Worm (Caenorhabditis elegans) whole organism, early embryonic: ENCODE results near the gene F14H12.6.

ENCODE experiments used
- B0310.2 ChIP-seq: sonication (generic microtip); optimal IDR thresholded peaks from 2 replicates; lab custom pipeline; 2016; ENCODE audit warnings: mild to moderate bottlenecking, missing genetic modification characterization, missing compliant biosample characterization
- F13C5.2 ChIP-seq: sonication (generic microtip); optimal IDR thresholded peaks from 2 replicates; lab custom pipeline; 2017; ENCODE audit warnings: mild to moderate bottlenecking, missing genetic modification characterization, inconsistent platforms, missing compliant biosample characterization
- aly-1 ChIP-seq: sonication (generic microtip); optimal IDR thresholded peaks from 2 replicates; lab custom pipeline; 2016; ENCODE audit warnings: missing genetic modification characterization, missing compliant biosample characterization
- ama-1 ChIP-seq: fragments of 150-350 bp; optimal IDR thresholded peaks from 2 replicates; lab custom pipeline; 2014
- ceh-13 ChIP-seq: fragments of 200-800 bp; sonication (Bioruptor generic); optimal IDR thresholded peaks from 2 replicates; lab custom pipeline; 2018; ENCODE audit warnings: mild to moderate bottlenecking, missing genetic modification characterization, missing compliant biosample characterization
- ceh-36 ChIP-seq: sonication (generic microtip); optimal IDR thresholded peaks from 2 replicates; lab custom pipeline; 2016; ENCODE audit warnings: missing genetic modification characterization, inconsistent platforms, missing compliant biosample characterization
- flt-1 ChIP-seq: fragments of 200-800 bp; sonication (Bioruptor generic); IDR thresholded peaks from 2 replicates; pipeline ENCODE4 v1.3.6; 2022; ENCODE audit warnings: missing genetic modification characterization, missing compliant biosample characterization
- hmbx-1 ChIP-seq: sonication (generic microtip); optimal IDR thresholded peaks from 2 replicates; lab custom pipeline; 2016; ENCODE audit warnings: mild to moderate bottlenecking, missing genetic modification characterization, missing compliant biosample characterization
- hnd-1 ChIP-seq: sonication (generic microtip); optimal IDR thresholded peaks from 2 replicates; lab custom pipeline; 2016; ENCODE audit warnings: missing genetic modification characterization, missing compliant biosample characterization
- pes-1 ChIP-seq: fragments of 200-800 bp; sonication (Bioruptor generic); IDR thresholded peaks from 2 replicates; pipeline ENCODE4 v1.3.6; 2022; ENCODE audit warnings: missing genetic modification reagents, missing genetic modification characterization, missing compliant biosample characterization
- scrt-1 ChIP-seq: fragments of 200-800 bp; sonication (Bioruptor generic); IDR thresholded peaks from 2 replicates; pipeline ENCODE4 v1.3.6; 2022; ENCODE audit warnings: missing genetic modification characterization, missing compliant biosample characterization
- sea-1 ChIP-seq: fragments of 200-800 bp; sonication (Bioruptor generic); conservative IDR thresholded peaks from 2 replicates; pipeline ENCODE4 v1.3.6; 2022; ENCODE audit warnings: missing genetic modification characterization, missing compliant biosample characterization
- tbx-11 ChIP-seq: fragments of 200-800 bp; sonication (Bioruptor generic); IDR thresholded peaks from 2 replicates; pipeline ENCODE4 v1.3.6; 2022; ENCODE audit warnings: missing genetic modification characterization, missing compliant biosample characterization
- tra-4 ChIP-seq: sonication (generic microtip); optimal IDR thresholded peaks from 2 replicates; lab custom pipeline; 2017; ENCODE audit warnings: missing genetic modification characterization, missing compliant biosample characterization

DNA sequence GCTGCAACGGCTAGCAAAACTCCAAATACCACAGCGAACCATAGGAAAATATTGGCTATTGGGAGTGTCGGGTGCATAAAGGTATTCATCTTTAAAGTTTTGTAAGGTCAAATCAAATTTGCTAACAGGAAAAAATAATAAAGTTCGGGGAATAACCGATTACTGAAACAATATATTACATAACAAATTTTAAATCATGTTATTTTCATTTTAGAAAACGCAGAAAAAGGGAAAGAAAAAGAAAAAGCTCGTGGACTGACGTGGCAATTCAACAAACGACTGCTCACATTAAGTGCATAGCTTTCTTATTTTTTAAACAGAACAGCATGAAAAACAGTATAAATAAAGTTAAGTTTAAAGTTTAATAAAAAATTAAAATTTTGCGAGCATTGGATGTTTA, 15.8 kb upstream of the F14H12.6 start, which contains the start of gene R160.6:
- TF ChIP-seq ama-1 (lab: Kevin White, UChicago) (no peak), scrt-1 (GFP tag; lab: Robert Waterston, UW) (no peak), aly-1 (tag; lab: Kevin White, UChicago) (no peak), pes-1 (no peak), sea-1 (GFP tag; lab: Robert Waterston, UW) (no peak), ceh-36 (tag; lab: Kevin White, UChicago) (no peak), F13C5.2 (tag; lab: Kevin White, UChicago) (no peak), flt-1 (no peak), hmbx-1 (tag; lab: Kevin White, UChicago) (no peak), hnd-1 (tag; lab: Kevin White, UChicago) (no peak), ceh-13 (GFP tag; lab: Kevin White, UChicago) (no peak), B0310.2 (tag; lab: Kevin White, UChicago) (no peak), tra-4 (no peak), tbx-11 (GFP tag; lab: Robert Waterston, UW) (no peak)
